Worm (Caenorhabditis elegans) whole organism, young adult: ENCODE measurements around the gene K08E7.6.

ENCODE experiments used
- B0261.1 ChIP-seq: sonication (generic microtip); optimal IDR thresholded peaks from 2 replicates; lab custom pipeline; 2016; ENCODE audit warnings: mild to moderate bottlenecking, missing genetic modification characterization, moderate library complexity, missing compliant biosample characterization
- akir-1 ChIP-seq: fragments of 200-800 bp; sonication (Bioruptor generic); optimal IDR thresholded peaks from 2 replicates; lab custom pipeline; 2018; ENCODE audit warnings: mild to moderate bottlenecking, missing genetic modification characterization, moderate library complexity, missing compliant biosample characterization
- fkh-3 ChIP-seq: sonication (generic microtip); optimal IDR thresholded peaks from 2 replicates; lab custom pipeline; 2016; ENCODE audit warnings: mild to moderate bottlenecking, missing genetic modification characterization, missing compliant biosample characterization
- hmg-1.2 ChIP-seq: fragments of 200-800 bp; sonication (Bioruptor generic); IDR thresholded peaks from 2 replicates; pipeline ENCODE4 v1.3.6; 2022; ENCODE audit warnings: missing genetic modification reagents, missing genetic modification characterization, missing compliant biosample characterization
- nhr-90 ChIP-seq: sonication (generic microtip); optimal IDR thresholded peaks from 2 replicates; lab custom pipeline; 2016; ENCODE audit warnings: missing genotype, mild to moderate bottlenecking, missing genetic modification characterization, missing compliant biosample characterization

- no peak for TF ChIP-seq fkh-3 (tag; lab: Kevin White, UChicago)
- TF ChIP-seq B0261.1 (tag; lab: Kevin White, UChicago), result no peak
- no peak for TF ChIP-seq akir-1 (GFP tag; lab: Kevin White, UChicago)
- no peak for TF ChIP-seq nhr-90 (tag; lab: Kevin White, UChicago)
- no peak for TF ChIP-seq hmg-1.2 (GFP tag; lab: Robert Waterston, UW)
Observed at ce11 chrIV:12571047-12571446, 9.9 kb downstream of the K08E7.6 start, which contains the start of gene K08E7.4.
